Worm (Caenorhabditis elegans) whole organism, L3 larva: ENCODE results near the gene nep-22.

Source experiments
- fos-1 ChIP-seq: fragments of 150-350 bp; optimal IDR thresholded peaks from 2 replicates; lab custom pipeline; 2014; ENCODE audit warnings: missing biosample characterization, missing genetic modification characterization
- nhr-76 ChIP-seq: fragments of 150-350 bp; sonication (generic microtip); optimal IDR thresholded peaks from 5 replicates; lab custom pipeline; 2014; ENCODE audit warnings: missing biosample characterization, missing genetic modification characterization

DNA sequence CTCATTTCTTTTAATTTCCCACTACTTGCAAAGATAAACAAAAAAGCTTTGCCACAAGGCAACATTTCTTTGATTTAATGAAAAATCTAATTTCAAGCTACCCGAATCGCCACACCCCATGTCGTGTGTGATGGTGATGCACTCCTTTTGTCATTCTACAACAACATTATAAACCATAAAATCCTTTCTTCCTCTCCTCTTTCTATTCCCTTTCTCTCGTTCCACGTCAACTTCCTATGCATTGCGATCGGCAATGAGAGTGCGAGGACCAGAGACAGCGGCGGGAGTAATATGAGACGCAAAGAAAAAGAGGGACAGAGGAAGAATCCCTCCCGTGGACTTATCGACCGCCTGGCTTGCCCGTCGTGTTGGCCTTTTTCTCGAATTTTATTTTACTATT lies 33.7 kb downstream of the nep-22 start:
- TF ChIP-seq nhr-76 (tag; lab: Kevin White, UChicago) (no peak), fos-1 (no peak)
